Fruit fly (Drosophila melanogaster) whole organism, pupa: ENCODE results near the gene CG32248.

Source experiments
- CG17806 ChIP-seq: fragments of 200-800 bp; sonication (Bioruptor generic); optimal IDR thresholded peaks from 2 replicates; lab custom pipeline; 2018; ENCODE audit warnings: missing biosample characterization, mild to moderate bottlenecking, missing genetic modification characterization, moderate library complexity
- CG32121 ChIP-seq: fragments of 200-800 bp; sonication (Bioruptor generic); IDR thresholded peaks from 2 replicates; pipeline ENCODE4 v1.3.6; 2022; ENCODE audit warnings: missing biosample characterization, missing genetic modification characterization
- CG34367 ChIP-seq: fragments of 200-800 bp; sonication (Bioruptor generic); optimal IDR thresholded peaks from 2 replicates; lab custom pipeline; 2018; ENCODE audit warnings: missing biosample characterization, mild to moderate bottlenecking, missing genetic modification characterization
- CG4496 ChIP-seq: fragments of 200-800 bp; sonication (Bioruptor generic); IDR thresholded peaks from 3 replicates; pipeline ENCODE4 v1.3.6; 2022; ENCODE audit warnings: missing biosample characterization, missing genetic modification characterization
- CG8159 ChIP-seq: fragments of 200-800 bp; sonication (Bioruptor generic); optimal IDR thresholded peaks from 3 replicates; lab custom pipeline; 2018; ENCODE audit warnings: missing biosample characterization, mild to moderate bottlenecking, missing genetic modification characterization, moderate library complexity
- D1 ChIP-seq: fragments of 200-800 bp; sonication (Bioruptor generic); optimal IDR thresholded peaks from 2 replicates; lab custom pipeline; 2018; ENCODE audit warnings: missing biosample characterization, mild to moderate bottlenecking, missing genetic modification characterization, moderate library complexity
- Pif1B ChIP-seq: fragments of 200-800 bp; sonication (Bioruptor generic); optimal IDR thresholded peaks from 3 replicates; lab custom pipeline; 2016; ENCODE audit warnings: missing biosample characterization, missing genetic modification characterization
- rn ChIP-seq: fragments of 200-800 bp; sonication (Bioruptor generic); IDR thresholded peaks from 2 replicates; pipeline ENCODE4 v1.3.6; 2022; ENCODE audit warnings: missing biosample characterization, missing genetic modification characterization

DNA sequence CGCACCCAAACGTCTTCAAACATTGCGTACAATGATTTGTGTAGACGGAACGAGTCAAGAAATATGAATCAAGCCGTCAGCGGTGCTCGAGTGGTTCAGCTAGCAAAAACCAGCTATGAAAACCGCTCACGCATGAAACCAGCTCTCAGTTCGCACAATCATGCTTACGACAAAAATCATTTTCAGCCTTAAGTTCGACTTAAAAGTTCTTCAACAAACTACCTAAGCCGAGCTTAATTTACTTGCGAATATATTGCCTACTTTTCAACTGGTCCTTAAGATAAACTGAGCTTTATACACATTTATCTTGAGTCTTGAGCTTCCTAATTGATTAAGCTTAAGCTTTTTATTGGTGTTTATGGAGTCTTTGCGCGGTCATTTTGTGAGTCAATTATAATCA is 31.4 kb upstream of the CG32248 start:
- TF ChIP-seq rn: no peak
- TF ChIP-seq CG8159 (tag; lab: Kevin White, UChicago): no peak
- TF ChIP-seq CG32121 (GFP tag; lab: Robert Waterston, UW): no peak
- no peak for TF ChIP-seq D1 (tag; lab: Kevin White, UChicago)
- no peak for TF ChIP-seq CG17806 (tag; lab: Kevin White, UChicago)
- no peak for TF ChIP-seq CG4496 (GFP tag; lab: Robert Waterston, UW)
- no peak for TF ChIP-seq CG34367 (tag; lab: Kevin White, UChicago)
- TF ChIP-seq Pif1B (GFP tag; lab: Kevin White, UChicago): no peak
